Fruit fly (Drosophila melanogaster) whole organism, embryonic: ENCODE measurements around the gene MRP.

Source experiments
- CG13287 ChIP-seq: fragments of 200-800 bp; sonication (Bioruptor generic); IDR thresholded peaks from 2 replicates; pipeline ENCODE4 v1.3.6; 2022; ENCODE audit warnings: missing biosample characterization, missing genetic modification characterization; ENCODE audit not compliant: partially characterized antibody
- CG13775 ChIP-seq: fragments of 200-800 bp; sonication (Bioruptor generic); optimal IDR thresholded peaks from 3 replicates; lab custom pipeline; 2017; ENCODE audit warnings: missing biosample characterization, mild to moderate bottlenecking, missing genetic modification characterization
- Hr3 ChIP-seq: fragments of 200-800 bp; sonication (Bioruptor generic); optimal IDR thresholded peaks from 3 replicates; lab custom pipeline; 2016; ENCODE audit warnings: missing biosample characterization, missing genetic modification characterization
- Oli ChIP-seq: fragments of 200-800 bp; sonication (Bioruptor generic); optimal IDR thresholded peaks from 2 replicates; lab custom pipeline; 2018; ENCODE audit warnings: missing biosample characterization, mild to moderate bottlenecking, missing genetic modification characterization, moderate library complexity
- grau ChIP-seq: fragments of 200-800 bp; optimal IDR thresholded peaks from 3 replicates; lab custom pipeline; 2019; ENCODE audit warnings: missing biosample characterization, mild to moderate bottlenecking, missing genetic modification characterization, moderate library complexity
- repo ChIP-seq: fragments of 200-800 bp; sonication (Bioruptor generic); optimal IDR thresholded peaks from 2 replicates; lab custom pipeline; 2016; ENCODE audit warnings: missing biosample characterization, missing genetic modification characterization
- slp2 ChIP-seq: fragments of 200-800 bp; sonication (Bioruptor generic); optimal IDR thresholded peaks from 2 replicates; lab custom pipeline; 2016; ENCODE audit warnings: missing biosample characterization, missing genetic modification characterization
- ssp ChIP-seq: fragments of 200-800 bp; sonication (Bioruptor generic); IDR thresholded peaks from 2 replicates; pipeline ENCODE4 v1.3.6; 2022; ENCODE audit warnings: missing biosample characterization, missing genetic modification characterization

DNA sequence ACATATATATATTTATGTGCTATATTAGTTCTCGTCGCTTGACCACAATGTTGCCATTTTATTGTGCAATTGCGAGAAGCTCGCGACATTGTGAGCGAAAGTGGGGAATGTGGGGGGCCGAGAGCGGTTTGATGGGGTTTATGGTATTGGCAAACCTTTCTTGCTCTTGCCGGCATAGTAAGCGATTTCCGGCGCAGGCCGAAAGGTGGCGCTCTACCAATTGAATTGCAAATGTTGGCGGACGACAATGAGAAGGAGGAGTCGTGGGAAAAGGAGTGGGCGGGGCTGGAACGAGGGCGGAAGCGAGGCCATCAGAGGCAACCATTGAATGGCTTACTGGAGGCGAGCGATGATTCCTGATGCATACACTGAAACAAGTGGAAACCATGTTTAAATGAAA, 84.6 kb downstream of the MRP start:
- no peak for TF ChIP-seq CG13287 (GFP tag; lab: Robert Waterston, UW)
- no peak for TF ChIP-seq Oli
- TF ChIP-seq ssp = no peak
- TF ChIP-seq CG13775 (GFP tag; lab: Kevin White, UChicago) = no peak
- no peak for TF ChIP-seq repo (GFP tag; lab: Kevin White, UChicago)
- TF ChIP-seq grau = no peak
- no peak for TF ChIP-seq slp2 (GFP tag; lab: Kevin White, UChicago)
- no peak for TF ChIP-seq Hr3 (GFP tag; lab: Kevin White, UChicago)
